Worm (Caenorhabditis elegans): ENCODE data around the gene grd-6.

Gene grd-6

ce11 chrV:9273587-9273986 lies 51.9 kb downstream of the grd-6 start (continued):
- peak; percentile 17 for TF ChIP-seq lin-11 (tag; optimal IDR thresholded peaks at IDR 0.05)
- TF ChIP-seq elt-3 (tag; optimal IDR thresholded peaks at IDR 0.05): no peak
- TF ChIP-seq ceh-82 (tag; optimal IDR thresholded peaks at IDR 0.05): peak; percentile 66
- peak; percentile 81 for TF ChIP-seq nhr-6 (tag; optimal IDR thresholded peaks at IDR 0.05)
- peak; percentile 21 for TF ChIP-seq blmp-1 (tag; optimal IDR thresholded peaks at IDR 0.05; ENCODE audit: insufficient read depth)
- peak; percentile 26 for TF ChIP-seq nhr-25 (tag; optimal IDR thresholded peaks at IDR 0.05)
- peak; percentile 86 for TF ChIP-seq sem-4 (tag; optimal IDR thresholded peaks at IDR 0.05)
- peak; percentile 76 for TF ChIP-seq mab-5 (tag; optimal IDR thresholded peaks at IDR 0.05)
- no peak for TF ChIP-seq sma-3 (GFP tag; optimal IDR thresholded peaks at IDR 0.05)
- peak; percentile 52 for TF ChIP-seq fos-1 (tag; optimal IDR thresholded peaks at IDR 0.05)
- TF ChIP-seq gmeb-1 (tag; optimal IDR thresholded peaks at IDR 0.05): no peak
- TF ChIP-seq nhr-23 (tag; optimal IDR thresholded peaks at IDR 0.05): no peak
- TF ChIP-seq peb-1 (tag; optimal IDR thresholded peaks at IDR 0.05): no peak
- TF ChIP-seq unc-55 (GFP tag; optimal IDR thresholded peaks at IDR 0.05): peak; percentile 93
- peak; percentile 55 to 91 for TF ChIP-seq mdl-1 (tag; optimal IDR thresholded peaks at IDR 0.05)
- peak; percentile 68 for TF ChIP-seq unc-39 (tag; optimal IDR thresholded peaks at IDR 0.05)
- TF ChIP-seq ztf-4 (tag; optimal IDR thresholded peaks at IDR 0.05): peak; percentile 25
- no peak for TF ChIP-seq ama-1 (optimal IDR thresholded peaks at IDR 0.05)

Data from whole organism, L2 larva.